Worm (Caenorhabditis elegans): ENCODE data around the gene prdx-3.

DNA sequence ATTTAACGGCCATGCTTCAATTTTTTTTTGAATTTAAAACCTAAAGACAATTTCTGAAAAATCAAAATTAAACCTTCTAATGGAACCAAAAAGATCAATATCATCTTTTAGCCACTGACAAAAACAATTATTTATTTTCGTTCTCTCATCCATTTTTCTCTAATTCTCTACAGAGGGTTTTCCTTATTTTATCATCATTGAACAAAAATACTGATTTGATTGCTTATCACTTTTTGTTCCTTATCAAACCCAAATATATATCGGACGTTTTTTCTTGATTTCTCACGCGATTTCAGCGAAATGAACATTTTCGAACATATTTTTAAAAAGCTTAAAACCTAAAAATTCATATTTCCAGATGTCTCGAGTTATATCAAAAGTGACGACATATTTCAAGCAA lies 5.9 kb downstream of the prdx-3 start, which contains the start of gene mpc-1:
- TF ChIP-seq hlh-30 (tag; optimal IDR thresholded peaks at IDR 0.05; ENCODE audit: insufficient read depth): no peak
- TF ChIP-seq snpc-1.2 (GFP tag; IDR thresholded peaks at IDR 0.05): no peak
- TF ChIP-seq snpc-4 (tag; optimal IDR thresholded peaks at IDR 0.05): no peak
- TF ChIP-seq zag-1 (tag; optimal IDR thresholded peaks at IDR 0.05): no peak
- peak; percentile 68 for TF ChIP-seq dve-1 (tag; optimal IDR thresholded peaks at IDR 0.05; ENCODE audit: insufficient read depth)
- TF ChIP-seq F10B5.3 (tag; optimal IDR thresholded peaks at IDR 0.05): no peak

Data from whole organism, L4 larva.